Worm (Caenorhabditis elegans): ENCODE measurements around the gene F20D6.5.

DNA sequence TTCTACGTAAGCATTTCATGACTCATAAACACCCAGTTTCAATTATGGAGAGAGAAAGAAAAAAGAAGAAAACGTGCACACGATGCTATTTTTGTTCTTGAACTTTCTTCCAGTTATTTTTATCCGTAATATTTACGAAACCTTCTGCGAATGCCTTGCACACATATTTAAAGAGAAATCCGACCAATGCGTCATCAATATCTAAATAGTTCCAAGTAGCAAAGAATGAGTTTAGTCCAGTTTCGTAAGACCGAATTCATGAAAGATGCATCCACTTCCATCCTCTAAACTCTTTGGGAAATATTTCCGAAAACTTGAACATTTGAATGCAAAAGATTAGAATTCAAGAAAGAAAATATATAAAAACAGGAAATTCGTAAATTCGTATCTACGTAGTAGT lies 7.4 kb downstream of the F20D6.5 start:
- no peak for TF ChIP-seq ztf-11 (tag; optimal IDR thresholded peaks at IDR 0.05)
- no peak for TF ChIP-seq nhr-77 (tag; optimal IDR thresholded peaks at IDR 0.05)
- TF ChIP-seq fkh-10 (GFP tag; optimal IDR thresholded peaks at IDR 0.05) = no peak
- no peak for TF ChIP-seq unc-62 (GFP tag; optimal IDR thresholded peaks at IDR 0.05)
- TF ChIP-seq swsn-7 (tag; optimal IDR thresholded peaks at IDR 0.05) = no peak
- TF ChIP-seq pqm-1 (tag; optimal IDR thresholded peaks at IDR 0.05) = no peak
- TF ChIP-seq blmp-1 (tag; optimal IDR thresholded peaks at IDR 0.05) = no peak
- TF ChIP-seq lsy-2 (tag; optimal IDR thresholded peaks at IDR 0.05) = no peak
- no peak for TF ChIP-seq lin-39 (tag; optimal IDR thresholded peaks at IDR 0.05)
- TF ChIP-seq jun-1 (tag; optimal IDR thresholded peaks at IDR 0.05) = no peak
- no peak for TF ChIP-seq zag-1 (tag; optimal IDR thresholded peaks at IDR 0.05)
- TF ChIP-seq nhr-76 (tag; optimal IDR thresholded peaks at IDR 0.05) = no peak
- no peak for TF ChIP-seq ama-1 (optimal IDR thresholded peaks at IDR 0.05)

Data from whole organism, L1 larva.